Fruit fly (Drosophila melanogaster): ENCODE results near the gene Srp72.
A peak's percentile ranks its signal among the peaks of the same experiment; 100 is the strongest.

Gene Srp72

dm6 chr3R:20597407-20598325 lies 9.2 kb downstream of the Srp72 start (continued):
- TF ChIP-seq CG8281 (tag; optimal IDR thresholded peaks at IDR 0.05), result no peak
- no peak for TF ChIP-seq Myb (GFP tag; optimal IDR thresholded peaks at IDR 0.05)
- TF ChIP-seq HmgD (GFP tag; optimal IDR thresholded peaks at IDR 0.05), result no peak
- no peak for TF ChIP-seq CG6791 (GFP tag; IDR thresholded peaks at IDR 0.05; ENCODE audit: partially characterized antibody)
- no peak for TF ChIP-seq CG9876 (GFP tag; optimal IDR thresholded peaks at IDR 0.05)
- no peak for TF ChIP-seq Hey (tag; optimal IDR thresholded peaks at IDR 0.05)
- no peak for TF ChIP-seq Usf (GFP tag; optimal IDR thresholded peaks at IDR 0.05)
- TF ChIP-seq HLHmδ (GFP tag; optimal IDR thresholded peaks at IDR 0.05), result no peak
- no peak for TF ChIP-seq br (optimal IDR thresholded peaks at IDR 0.05)
- TF ChIP-seq CG15479 (GFP tag; optimal IDR thresholded peaks at IDR 0.05), result peak; percentile 18
- TF ChIP-seq oc (tag; optimal IDR thresholded peaks at IDR 0.05), result peak; percentile 89
- no peak for TF ChIP-seq Lpt (GFP tag; optimal IDR thresholded peaks at IDR 0.05)
- TF ChIP-seq Atf6 (GFP tag; IDR thresholded peaks at IDR 0.05), result no peak
- TF ChIP-seq seq (GFP tag; IDR thresholded peaks at IDR 0.05), result no peak

- TF ChIP-seq dysf (GFP tag; IDR thresholded peaks at IDR 0.05), result no peak
- TF ChIP-seq Med (GFP tag), result peak; percentile 51
- peak; percentile 32 for TF ChIP-seq abd-A (tag; optimal IDR thresholded peaks at IDR 0.05)
- no peak for TF ChIP-seq CG2678 (tag; optimal IDR thresholded peaks at IDR 0.05)
- TF ChIP-seq CG8478 (optimal IDR thresholded peaks at IDR 0.05), result no peak
- TF ChIP-seq knrl (GFP tag; IDR thresholded peaks at IDR 0.05; ENCODE audit: partially characterized antibody), result no peak
- no peak for TF ChIP-seq Xrp1 (GFP tag; IDR thresholded peaks at IDR 0.05)
Measured at dm6 chr3R:20600109-20600508, 11.6 kb downstream of the Srp72 start.

DNA sequence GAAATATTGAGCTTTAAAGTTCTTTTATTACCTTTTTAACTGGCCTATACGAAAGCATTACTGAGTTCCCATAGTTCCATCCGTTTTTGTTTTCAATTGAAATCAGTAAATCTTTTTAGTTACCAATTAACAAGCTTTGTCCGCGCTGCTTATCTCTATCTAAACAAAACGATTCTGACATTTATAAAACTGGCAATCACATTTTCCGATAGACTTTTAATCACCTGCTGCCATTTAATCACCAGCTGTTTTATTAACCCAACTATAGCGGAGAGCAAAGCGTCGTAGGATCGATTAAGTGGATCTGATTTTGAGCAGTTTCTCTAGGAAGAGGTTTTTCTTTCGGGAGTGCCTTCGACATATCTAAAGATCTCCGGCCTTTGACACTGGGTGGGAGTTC lies 14.1 kb downstream of the Srp72 start:
- peak; percentile 24 for TF ChIP-seq sug (tag; optimal IDR thresholded peaks at IDR 0.05)
- peak; percentile 30 for TF ChIP-seq Hey (tag; optimal IDR thresholded peaks at IDR 0.05)
- TF ChIP-seq CG8478 (optimal IDR thresholded peaks at IDR 0.05), result no peak
- no peak for TF ChIP-seq schlank (tag; optimal IDR thresholded peaks at IDR 0.05)
- TF ChIP-seq grn (GFP tag; optimal IDR thresholded peaks at IDR 0.05), result peak; percentile 40
- no peak for TF ChIP-seq ttk (GFP tag; IDR thresholded peaks at IDR 0.05)
- peak; percentile 92 for TF ChIP-seq exex (tag; optimal IDR thresholded peaks at IDR 0.05)

dm6 chr3R:20604078-20604477 lies 15.6 kb downstream of the Srp72 start:
- TF ChIP-seq Lim3 (GFP tag; IDR thresholded peaks at IDR 0.05) (no peak), Dfd (GFP tag; optimal IDR thresholded peaks at IDR 0.05) (no peak), luna (GFP tag; optimal IDR thresholded peaks at IDR 0.05) (no peak), trh (GFP tag; optimal IDR thresholded peaks at IDR 0.05) (no peak), CG3726 (GFP tag; IDR thresholded peaks at IDR 0.05) (no peak), CG13894 (tag; optimal IDR thresholded peaks at IDR 0.05) (peak; percentile 31), gcm (GFP tag; optimal IDR thresholded peaks at IDR 0.05) (peak; percentile 79), kah (GFP tag; optimal IDR thresholded peaks at IDR 0.05) (no peak), Pdp1 (GFP tag; optimal IDR thresholded peaks at IDR 0.05) (peak in 1 of 2 experiments; percentile 10), hb (GFP tag; IDR thresholded peaks at IDR 0.05; ENCODE audit: partially characterized antibody) (no peak), nau (GFP tag; optimal IDR thresholded peaks at IDR 0.05) (peak; percentile 78), corto (GFP tag; optimal IDR thresholded peaks at IDR 0.05) (no peak), CG8388 (GFP tag; optimal IDR thresholded peaks at IDR 0.05) (no peak), grn (GFP tag; optimal IDR thresholded peaks at IDR 0.05) (no peak), z (GFP tag; IDR thresholded peaks at IDR 0.05) (no peak), CG11085 (GFP tag; IDR thresholded peaks at IDR 0.05) (no peak; the same call in 1 of the 2 replicates), CG14860 (GFP tag; IDR thresholded peaks at IDR 0.05; ENCODE audit: partially characterized antibody) (no peak), CG2199 (GFP tag; IDR thresholded peaks at IDR 0.05) (no peak), Med (GFP tag) (peak; percentile 79), grau (tag; optimal IDR thresholded peaks at IDR 0.05) (no peak), ci (GFP tag; IDR thresholded peaks at IDR 0.05) (peak; percentile 37; the same call in 2 of the 3 replicates), CG13424 (tag; optimal IDR thresholded peaks at IDR 0.05) (no peak)
